Fruit fly (Drosophila melanogaster) whole organism, embryonic: Measurements from ENCODE around the gene Src64B.

ENCODE experiments used
- B-H1 ChIP-seq: fragments of 200-800 bp; sonication (Bioruptor generic); IDR thresholded peaks from 3 replicates; pipeline ENCODE4 v1.3.6; 2022; ENCODE audit warnings: missing biosample characterization, missing genetic modification characterization
- Bdp1 ChIP-seq: fragments of 200-800 bp; sonication (Bioruptor generic); optimal IDR thresholded peaks from 3 replicates; lab custom pipeline; 2016; ENCODE audit warnings: missing biosample characterization, missing genetic modification characterization
- CG10267 ChIP-seq: fragments of 200-800 bp; sonication (Bioruptor generic); optimal IDR thresholded peaks from 2 replicates; lab custom pipeline; 2018; ENCODE audit warnings: missing biosample characterization, mild to moderate bottlenecking, missing genetic modification characterization, moderate library complexity
- CG11085 ChIP-seq: fragments of 200-800 bp; sonication (Bioruptor generic); IDR thresholded peaks from 2 replicates; pipeline ENCODE4 v1.3.6; 2022; ENCODE audit warnings: missing biosample characterization, missing genetic modification characterization
- CG11456 ChIP-seq: fragments of 200-800 bp; sonication (Bioruptor generic); IDR thresholded peaks from 3 replicates; pipeline ENCODE4 v1.3.6; 2022; ENCODE audit warnings: missing biosample characterization, missing genetic modification characterization
- CG11504 ChIP-seq: fragments of 200-800 bp; sonication (Bioruptor generic); optimal IDR thresholded peaks from 3 replicates; lab custom pipeline; 2019; ENCODE audit warnings: missing biosample characterization, mild to moderate bottlenecking, missing genetic modification characterization, moderate library complexity
- CG12104 ChIP-seq: fragments of 200-800 bp; sonication (Bioruptor generic); optimal IDR thresholded peaks from 3 replicates; lab custom pipeline; 2016; ENCODE audit warnings: missing biosample characterization, missing genetic modification characterization
- CG12744 ChIP-seq: fragments of 200-800 bp; sonication (Bioruptor generic); optimal IDR thresholded peaks from 2 replicates; lab custom pipeline; 2016; ENCODE audit warnings: missing biosample characterization, missing genetic modification characterization
- CG13894 ChIP-seq: fragments of 200-800 bp; sonication (Bioruptor generic); optimal IDR thresholded peaks from 3 replicates; lab custom pipeline; 2018; ENCODE audit warnings: missing biosample characterization, mild to moderate bottlenecking, missing genetic modification characterization, moderate library complexity
- CG1529 ChIP-seq: fragments of 200-800 bp; sonication (Bioruptor generic); optimal IDR thresholded peaks from 3 replicates; lab custom pipeline; 2018; ENCODE audit warnings: missing biosample characterization, missing genetic modification characterization
- CG15696 ChIP-seq: fragments of 200-800 bp; sonication (Bioruptor generic); optimal IDR thresholded peaks from 2 replicates; lab custom pipeline; 2019; ENCODE audit warnings: missing biosample characterization, mild to moderate bottlenecking, missing genetic modification characterization, moderate library complexity
- CG1602 ChIP-seq: fragments of 200-800 bp; sonication (Bioruptor generic); optimal IDR thresholded peaks from 3 replicates; lab custom pipeline; 2016; ENCODE audit warnings: missing biosample characterization, missing genetic modification characterization
- CG1647 ChIP-seq: fragments of 200-800 bp; sonication (Bioruptor generic); optimal IDR thresholded peaks from 3 replicates; lab custom pipeline; 2016; ENCODE audit warnings: missing biosample characterization, missing genetic modification characterization
- CG16813 ChIP-seq: fragments of 200-800 bp; sonication (Bioruptor generic); IDR thresholded peaks from 3 replicates; pipeline ENCODE4 v1.3.6; 2022; ENCODE audit warnings: missing biosample characterization, missing genetic modification characterization; ENCODE audit not compliant: partially characterized antibody
- CG17186 ChIP-seq: fragments of 200-800 bp; sonication (Bioruptor generic); optimal IDR thresholded peaks from 3 replicates; lab custom pipeline; 2017; ENCODE audit warnings: missing biosample characterization, missing genetic modification reagents, missing genetic modification characterization
- CG2116 ChIP-seq: fragments of 200-800 bp; sonication (Bioruptor generic); optimal IDR thresholded peaks from 3 replicates; lab custom pipeline; 2018; ENCODE audit warnings: missing biosample characterization, mild to moderate bottlenecking, missing genetic modification characterization
- CG31365 ChIP-seq: fragments of 200-800 bp; sonication (Bioruptor generic); optimal IDR thresholded peaks from 2 replicates; lab custom pipeline; 2018; ENCODE audit warnings: missing biosample characterization, mild to moderate bottlenecking, missing genetic modification characterization
- CG7271 ChIP-seq: fragments of 200-800 bp; sonication (Bioruptor generic); optimal IDR thresholded peaks from 2 replicates; lab custom pipeline; 2018; ENCODE audit warnings: missing biosample characterization, mild to moderate bottlenecking, missing genetic modification characterization, moderate library complexity
- CG7357 ChIP-seq: fragments of 200-800 bp; sonication (Bioruptor generic); IDR thresholded peaks from 3 replicates; pipeline ENCODE4 v1.3.6; 2022; ENCODE audit warnings: missing biosample characterization, missing genetic modification characterization
- CG7928 ChIP-seq: fragments of 200-800 bp; sonication (Bioruptor generic); optimal IDR thresholded peaks from 2 replicates; lab custom pipeline; 2017; ENCODE audit warnings: missing biosample characterization, mild to moderate bottlenecking, missing genetic modification characterization
- CG8281 ChIP-seq: fragments of 200-800 bp; sonication (Bioruptor generic); optimal IDR thresholded peaks from 2 replicates; lab custom pipeline; 2018; ENCODE audit warnings: missing biosample characterization, mild to moderate bottlenecking, missing genetic modification characterization, moderate library complexity
- CG8924 ChIP-seq: fragments of 200-800 bp; optimal IDR thresholded peaks from 3 replicates; lab custom pipeline; 2019; ENCODE audit warnings: missing biosample characterization, mild to moderate bottlenecking, missing genetic modification characterization, moderate library complexity
- CG9817 ChIP-seq: fragments of 200-800 bp; sonication (Bioruptor generic); optimal IDR thresholded peaks from 2 replicates; lab custom pipeline; 2018; ENCODE audit warnings: missing biosample characterization, mild to moderate bottlenecking, missing genetic modification characterization, moderate library complexity
- Dek ChIP-seq: fragments of 200-800 bp; sonication (Bioruptor generic); optimal IDR thresholded peaks from 3 replicates; lab custom pipeline; 2019; ENCODE audit warnings: missing biosample characterization, mild to moderate bottlenecking, missing genetic modification characterization, moderate library complexity
- Dll ChIP-seq: fragments of 200-800 bp; sonication (Bioruptor generic); IDR thresholded peaks from 4 replicates; pipeline ENCODE4 v1.3.6; 2022; ENCODE audit warnings: missing biosample characterization, missing genetic modification characterization; ENCODE audit not compliant: partially characterized antibody
- ERR ChIP-seq: fragments of 200-800 bp; sonication (Bioruptor generic); optimal IDR thresholded peaks from 2 replicates; lab custom pipeline; 2016; ENCODE audit warnings: missing biosample characterization, missing genetic modification characterization
- Eip74EF ChIP-seq, 2 experiments: fragments of 200-800 bp in 1 of 2; fragments of >200 bp in 1 of 2; sonication (Bioruptor generic) in 1 of 2; optimal IDR thresholded peaks; 2 replicates each; lab custom pipeline; 2017 to 2019; ENCODE audit warnings: missing biosample characterization in 2 of 2, missing genetic modification characterization in 2 of 2, mild to moderate bottlenecking in 1 of 2, moderate library complexity in 1 of 2
- Hey ChIP-seq: fragments of 200-800 bp; sonication (Bioruptor generic); optimal IDR thresholded peaks from 3 replicates; lab custom pipeline; 2018; ENCODE audit warnings: missing biosample characterization, mild to moderate bottlenecking, missing genetic modification characterization
- Jarid2 ChIP-seq: fragments of 200-800 bp; sonication (Bioruptor generic); optimal IDR thresholded peaks from 3 replicates; lab custom pipeline; 2017; ENCODE audit warnings: mild to moderate bottlenecking, missing biosample characterization, missing genetic modification reagents, missing genetic modification characterization
- Lim3 ChIP-seq: fragments of 200-800 bp; sonication (Bioruptor generic); IDR thresholded peaks from 2 replicates; pipeline ENCODE4 v1.3.6; 2022; ENCODE audit warnings: missing biosample characterization, missing genetic modification characterization
- MESR4 ChIP-seq: fragments of 200-800 bp; sonication (Bioruptor generic); optimal IDR thresholded peaks from 2 replicates; lab custom pipeline; 2018; ENCODE audit warnings: missing biosample characterization, mild to moderate bottlenecking, missing genetic modification characterization, moderate library complexity
- Oaz ChIP-seq: fragments of 200-800 bp; sonication (Bioruptor generic); IDR thresholded peaks from 2 replicates; pipeline ENCODE4 v1.3.6; 2022; ENCODE audit warnings: missing biosample characterization, missing genetic modification characterization
- Ptx1 ChIP-seq: fragments of 200-800 bp; sonication (Bioruptor generic); IDR thresholded peaks from 2 replicates; pipeline ENCODE4 v1.3.6; 2022; ENCODE audit warnings: missing biosample characterization, missing genetic modification characterization
- Ravus ChIP-seq: fragments of 200-800 bp; sonication (Bioruptor generic); IDR thresholded peaks from 2 replicates; pipeline ENCODE4 v1.3.6; 2022; ENCODE audit warnings: missing biosample characterization, missing genetic modification characterization
- crp ChIP-seq, 2 experiments: fragments of 200-800 bp; sonication (Bioruptor generic); optimal IDR thresholded peaks; 2 replicates in 1 of 2; 3 replicates in 1 of 2; lab custom pipeline; 2017; ENCODE audit warnings: missing biosample characterization in 2 of 2, missing genetic modification characterization in 2 of 2, mild to moderate bottlenecking in 1 of 2, moderate library complexity in 1 of 2
- ems ChIP-seq: fragments of 200-800 bp; sonication (Bioruptor generic); optimal IDR thresholded peaks from 3 replicates; lab custom pipeline; 2016; ENCODE audit warnings: missing biosample characterization, missing genetic modification characterization
- en ChIP-seq: fragments of 200-800 bp; sonication (Bioruptor generic); optimal IDR thresholded peaks from 2 replicates; lab custom pipeline; 2016; ENCODE audit warnings: missing biosample characterization, missing genetic modification characterization
- eve ChIP-seq, 2 experiments: fragments of >200 bp; optimal IDR thresholded peaks; 2 replicates each; lab custom pipeline; 2017; ENCODE audit warnings: missing biosample characterization in 2 of 2, missing genetic modification characterization in 2 of 2
- h ChIP-seq: fragments of >200 bp; optimal IDR thresholded peaks from 2 replicates; lab custom pipeline; 2017
- nau ChIP-seq: fragments of 200-800 bp; sonication (Bioruptor generic); optimal IDR thresholded peaks from 3 replicates; lab custom pipeline; 2017; ENCODE audit warnings: missing biosample characterization, mild to moderate bottlenecking, missing genetic modification characterization, missing genetic modification reagents
- otp ChIP-seq: fragments of 200-800 bp; sonication (Bioruptor generic); IDR thresholded peaks from 3 replicates; pipeline ENCODE4, ENCODE4 v1.3.6; 2022; ENCODE audit warnings: missing biosample characterization, missing genetic modification characterization
- pan ChIP-seq, 4 experiments: fragments of >200 bp in 3 of 4; fragments of 200-800 bp in 1 of 4; sonication (Bioruptor generic) in 1 of 4; optimal IDR thresholded peaks in 3 of 4; IDR thresholded peaks in 1 of 4; 2 replicates each; pipeline versions ENCODE4 v1.3.6 to Lab custom; 2017 to 2022; ENCODE audit warnings: missing biosample characterization in 2 of 4, missing genetic modification characterization in 2 of 4, mixed read lengths in 1 of 4
- schlank ChIP-seq: fragments of 200-800 bp; sonication (Bioruptor generic); optimal IDR thresholded peaks from 2 replicates; lab custom pipeline; 2018; ENCODE audit warnings: missing biosample characterization, mild to moderate bottlenecking, missing genetic modification characterization
- sens ChIP-seq: fragments of 200-800 bp; sonication (Bioruptor generic); peaks from one replicate; lab custom pipeline; 2016; ENCODE audit warnings: missing biosample characterization, missing genetic modification characterization
- sens-2 ChIP-seq: fragments of 200-800 bp; sonication (Bioruptor generic); IDR thresholded peaks from 2 replicates; pipeline ENCODE4 v1.3.6; 2022; ENCODE audit warnings: missing biosample characterization, missing genetic modification characterization
- trh ChIP-seq: fragments of 200-800 bp; sonication (Bioruptor generic); optimal IDR thresholded peaks from 2 replicates; lab custom pipeline; 2016; ENCODE audit warnings: missing biosample characterization, missing genetic modification characterization
- wor ChIP-seq: fragments of 200-800 bp; sonication (Bioruptor generic); IDR thresholded peaks from 2 replicates; pipeline ENCODE4 v1.3.6; 2022; ENCODE audit warnings: missing biosample characterization, missing genetic modification characterization
- yki ChIP-seq: fragments of >200 bp; optimal IDR thresholded peaks from 3 replicates; lab custom pipeline; 2018

The Src64B gene

dm6 chr3L:4625387-4626386 lies at the start of gene Src64B (continued):
- TF ChIP-seq CG11456 (GFP tag; lab: Robert Waterston, UW) (peak; percentile 37; the same call in 1 of the 3 replicates), CG31365 (tag; lab: Kevin White, UChicago) (no peak), eve (GFP tag; optimal IDR thresholded peaks at IDR 0.05; lab: Kevin White, UChicago) (no peak), CG7357 (GFP tag; lab: Robert Waterston, UW) (no peak), CG12104 (GFP tag; lab: Kevin White, UChicago) (no peak), CG12744 (GFP tag; lab: Kevin White, UChicago) (no peak), pan (optimal IDR thresholded peaks at IDR 0.05; lab: Kevin White, UChicago) (no peak), pan (GFP tag; optimal IDR thresholded peaks at IDR 0.05 in 1 of 2, IDR thresholded peaks at IDR 0.05 in 1 of 2) (peak in 1 of 2 experiments; percentile 31), Hey (no peak), CG1602 (GFP tag; lab: Kevin White, UChicago) (no peak), CG2116 (GFP tag; lab: Kevin White, UChicago) (peak; percentile 31), MESR4 (peak; percentile 81), CG7928 (no peak), Eip74EF (GFP tag; optimal IDR thresholded peaks at IDR 0.05; lab: Kevin White, UChicago) (peak in 1 of 2 experiments; percentile 24), CG1529 (GFP tag; lab: Kevin White, UChicago) (no peak), sens (GFP tag; lab: Kevin White, UChicago) (peak; percentile 90), en (GFP tag; lab: Kevin White, UChicago) (no peak), Oaz (GFP tag; lab: Robert Waterston, UW) (no peak), ERR (GFP tag; lab: Kevin White, UChicago) (no peak), Jarid2 (GFP tag; lab: Kevin White, UChicago) (peak; percentile 86), CG17186 (GFP tag; lab: Kevin White, UChicago) (no peak), trh (no peak), yki (lab: Kevin White, UChicago) (no peak), nau (peak; percentile 45), h (lab: Kevin White, UChicago) (no peak), sens-2 (GFP tag; lab: Robert Waterston, UW) (no peak), CG13894 (peak; percentile 39), CG16813 (GFP tag; lab: Robert Waterston, UW) (peak; percentile 74), crp (GFP tag; optimal IDR thresholded peaks at IDR 0.05; lab: Kevin White, UChicago) (no peak), Ptx1 (GFP tag; lab: Robert Waterston, UW) (0 out of 2 replicates have a peak, but pooled peaks have one; percentile 22), schlank (tag; lab: Kevin White, UChicago) (no peak), B-H1 (GFP tag; lab: Robert Waterston, UW) (no peak; the same call in 2 of the 3 replicates), Bdp1 (GFP tag; lab: Kevin White, UChicago) (no peak), CG1647 (no peak), CG11504 (tag; lab: Kevin White, UChicago) (peak; percentile 10), Dll (GFP tag; lab: Robert Waterston, UW) (peak; percentile 62; the same call in 3 of the 4 replicates), Lim3 (no peak), otp (GFP tag; lab: Robert Waterston, UW) (peak; percentile 45; the same call in 1 of the 3 replicates), CG7271 (tag; lab: Kevin White, UChicago) (peak; percentile 2), ems (GFP tag; lab: Kevin White, UChicago) (no peak), wor (GFP tag; lab: Robert Waterston, UW) (no peak), CG10267 (tag; lab: Kevin White, UChicago) (no peak), CG8281 (tag; lab: Kevin White, UChicago) (no peak), CG8924 (peak; percentile 83), Ravus (GFP tag; lab: Robert Waterston, UW) (no peak), CG9817 (tag; lab: Kevin White, UChicago) (no peak), CG11085 (GFP tag; lab: Robert Waterston, UW) (no peak), Dek (no peak), CG15696 (tag; lab: Kevin White, UChicago) (no peak)
